Worm (Caenorhabditis elegans) whole organism, L3 larva: ENCODE measurements around the gene sru-7.

Source experiments
- pqm-1 ChIP-seq: fragments of 150-350 bp; optimal IDR thresholded peaks from 2 replicates; lab custom pipeline; 2017; ENCODE audit warnings: missing biosample characterization, missing genetic modification characterization, inconsistent platforms
- tbx-2 ChIP-seq: sonication (generic microtip); optimal IDR thresholded peaks from 2 replicates; lab custom pipeline; 2016; ENCODE audit warnings: mild to moderate bottlenecking, missing genetic modification characterization, missing compliant biosample characterization
- unc-39 ChIP-seq: sonication (generic microtip); optimal IDR thresholded peaks from 4 replicates; lab custom pipeline; 2017; ENCODE audit warnings: missing biosample characterization, missing genetic modification characterization
- zag-1 ChIP-seq: fragments of 150-350 bp; optimal IDR thresholded peaks from 2 replicates; lab custom pipeline; 2014; ENCODE audit warnings: missing biosample characterization, missing genetic modification characterization

DNA sequence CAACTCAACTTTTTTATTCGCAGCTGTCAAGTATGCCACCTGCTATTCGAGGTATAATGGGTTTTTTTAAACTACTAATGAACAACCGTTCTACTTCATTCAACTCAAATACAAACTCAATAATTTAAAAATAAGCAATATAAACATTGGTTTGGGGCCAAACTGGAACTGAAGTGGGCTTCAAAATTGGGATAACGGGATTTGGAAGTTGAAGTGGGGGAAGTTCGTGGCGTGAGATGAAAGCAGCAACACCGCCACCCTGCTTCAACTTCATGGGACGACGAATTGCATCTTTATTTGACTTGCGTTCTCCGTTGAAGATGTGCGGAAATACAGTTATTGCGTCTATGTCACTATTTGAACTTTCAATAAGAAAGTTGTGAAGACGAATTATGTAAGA is 13.8 kb upstream of the sru-7 start:
- TF ChIP-seq zag-1 (tag; lab: Kevin White, UChicago) (no peak), unc-39 (tag; lab: Kevin White, UChicago) (no peak), tbx-2 (no peak), pqm-1 (tag; lab: Kevin White, UChicago) (no peak)
